Worm (Caenorhabditis elegans) whole organism, young adult: ENCODE data around the gene F26D10.13.
A peak's percentile ranks its signal among the peaks of the same experiment; 100 is the strongest.

Experiments
- B0261.1 ChIP-seq: sonication (generic microtip); optimal IDR thresholded peaks from 2 replicates; lab custom pipeline; 2016; ENCODE audit warnings: mild to moderate bottlenecking, missing genetic modification characterization, moderate library complexity, missing compliant biosample characterization
- C06A6.2 ChIP-seq: fragments of 200-800 bp; sonication (Bioruptor generic); conservative IDR thresholded peaks from 2 replicates; pipeline ENCODE4 v1.3.6; 2022; ENCODE audit warnings: missing genetic modification characterization, missing compliant biosample characterization
- C17E4.6 ChIP-seq: fragments of 200-800 bp; sonication (Bioruptor generic); IDR thresholded peaks from 2 replicates; pipeline ENCODE4 v1.3.6; 2022; ENCODE audit warnings: missing genetic modification reagents, missing genetic modification characterization, missing compliant biosample characterization
- F57A8.1 ChIP-seq: fragments of 200-800 bp; sonication (Bioruptor generic); optimal IDR thresholded peaks from 2 replicates; lab custom pipeline; 2018; ENCODE audit warnings: mild to moderate bottlenecking, missing genetic modification characterization, moderate library complexity, missing compliant biosample characterization
- F57C9.4 ChIP-seq: sonication (generic microtip); optimal IDR thresholded peaks from 2 replicates; lab custom pipeline; 2017; ENCODE audit warnings: mild to moderate bottlenecking, missing genetic modification characterization, missing compliant biosample characterization
- T26A5.8 ChIP-seq: sonication (generic microtip); optimal IDR thresholded peaks from 2 replicates; lab custom pipeline; 2016; ENCODE audit warnings: missing genetic modification characterization, missing compliant biosample characterization
- ZK185.1 ChIP-seq: sonication (generic microtip); optimal IDR thresholded peaks from 2 replicates; lab custom pipeline; 2016; ENCODE audit warnings: mild to moderate bottlenecking, missing genetic modification characterization, missing compliant biosample characterization; ENCODE audit not compliant: poor library complexity, severe bottlenecking
- ama-1 ChIP-seq, 3 experiments: fragments of 150-350 bp in 1 of 3; sonication (generic microtip) in 2 of 3; optimal IDR thresholded peaks; 2 replicates each; lab custom pipeline; 2014 to 2018; ENCODE audit warnings: missing biosample characterization in 2 of 3, missing genetic modification characterization in 2 of 3, missing genetic modification reagents in 2 of 3
- atf-7 ChIP-seq: sonication (generic microtip); optimal IDR thresholded peaks from 2 replicates; lab custom pipeline; 2017; ENCODE audit warnings: mild to moderate bottlenecking, missing genetic modification characterization, missing compliant biosample characterization
- attf-5 ChIP-seq: fragments of 200-800 bp; sonication (Bioruptor generic); optimal IDR thresholded peaks from 2 replicates; lab custom pipeline; 2018; ENCODE audit warnings: mild to moderate bottlenecking, missing genetic modification characterization, missing compliant biosample characterization
- attf-6 ChIP-seq: fragments of 200-800 bp; sonication (Bioruptor generic); IDR thresholded peaks from 2 replicates; pipeline ENCODE4 v1.3.6; 2022; ENCODE audit warnings: missing genetic modification reagents, missing genetic modification characterization, missing compliant biosample characterization
- cebp-1 ChIP-seq, 2 experiments: fragments of 200-800 bp in 1 of 2; sonication (Bioruptor generic) in 1 of 2; sonication (generic microtip) in 1 of 2; IDR thresholded peaks in 1 of 2; optimal IDR thresholded peaks in 1 of 2; 2 replicates each; pipeline versions ENCODE4 v1.3.6 to Lab custom; 2017 to 2022; ENCODE audit warnings: missing compliant biosample characterization in 2 of 2, missing genetic modification characterization in 2 of 2, mild to moderate bottlenecking in 1 of 2, missing genetic modification reagents in 1 of 2, moderate library complexity in 1 of 2
- cebp-2 ChIP-seq: fragments of 200-800 bp; sonication (Bioruptor generic); IDR thresholded peaks from 2 replicates; pipeline ENCODE4 v1.3.6; 2022; ENCODE audit warnings: missing genetic modification characterization, missing compliant biosample characterization
- ceh-100 ChIP-seq: fragments of 200-800 bp; sonication (Bioruptor generic); IDR thresholded peaks from 2 replicates; pipeline ENCODE4 v1.3.6; 2022; ENCODE audit warnings: missing genetic modification reagents, missing genetic modification characterization, missing compliant biosample characterization
- ceh-27 ChIP-seq: fragments of 200-800 bp; sonication (Bioruptor generic); optimal IDR thresholded peaks from 2 replicates; lab custom pipeline; 2018; ENCODE audit warnings: mild to moderate bottlenecking, missing genetic modification characterization, moderate library complexity, missing compliant biosample characterization
- die-1 ChIP-seq: sonication (generic microtip); optimal IDR thresholded peaks from 2 replicates; lab custom pipeline; 2016; ENCODE audit warnings: missing genotype, mild to moderate bottlenecking, missing genetic modification characterization, missing compliant biosample characterization
- dox-1 ChIP-seq: fragments of 200-800 bp; sonication (Bioruptor generic); IDR thresholded peaks from 2 replicates; pipeline ENCODE4 v1.3.6; 2022; ENCODE audit warnings: missing genetic modification reagents, missing genetic modification characterization, missing compliant biosample characterization
- fkh-3 ChIP-seq: sonication (generic microtip); optimal IDR thresholded peaks from 2 replicates; lab custom pipeline; 2016; ENCODE audit warnings: mild to moderate bottlenecking, missing genetic modification characterization, missing compliant biosample characterization
- hmg-1.2 ChIP-seq: fragments of 200-800 bp; sonication (Bioruptor generic); IDR thresholded peaks from 2 replicates; pipeline ENCODE4 v1.3.6; 2022; ENCODE audit warnings: missing genetic modification reagents, missing genetic modification characterization, missing compliant biosample characterization
- hmg-20 ChIP-seq: fragments of 200-800 bp; sonication (Bioruptor generic); IDR thresholded peaks from 2 replicates; pipeline ENCODE4 v1.3.6; 2022; ENCODE audit warnings: missing genetic modification reagents, missing genetic modification characterization, missing compliant biosample characterization
- hrde-1 ChIP-seq: sonication (generic microtip); optimal IDR thresholded peaks from 2 replicates; lab custom pipeline; 2016; ENCODE audit warnings: missing genetic modification characterization, mild to moderate bottlenecking, missing compliant biosample characterization, moderate library complexity, missing genotype, missing genetic modification reagents, borderline replicate concordance
- let-607 ChIP-seq, 2 experiments: fragments of 200-800 bp in 1 of 2; sonication (Bioruptor generic) in 1 of 2; sonication (generic microtip) in 1 of 2; optimal IDR thresholded peaks; 2 replicates each; lab custom pipeline; 2016 to 2018; ENCODE audit warnings: mild to moderate bottlenecking in 2 of 2, missing compliant biosample characterization in 2 of 2, missing genetic modification characterization in 2 of 2, moderate library complexity in 2 of 2, missing genotype in 1 of 2
- lin-35 ChIP-seq, 3 experiments: fragments of 150-350 bp in 2 of 3; sonication (generic microtip) in 1 of 3; optimal IDR thresholded peaks; 2 replicates each; lab custom pipeline; 2014 to 2018; ENCODE audit warnings: missing biosample characterization in 3 of 3, missing genetic modification characterization in 3 of 3, missing genetic modification reagents in 3 of 3
- lsl-1 ChIP-seq: fragments of 200-800 bp; sonication (Bioruptor generic); optimal IDR thresholded peaks from 2 replicates; lab custom pipeline; 2018; ENCODE audit warnings: mild to moderate bottlenecking, missing genetic modification characterization, moderate library complexity, missing compliant biosample characterization
- madf-3 ChIP-seq: fragments of 200-800 bp; sonication (Bioruptor generic); IDR thresholded peaks from 2 replicates; pipeline ENCODE4 v1.3.6; 2022; ENCODE audit warnings: missing genetic modification reagents, missing genetic modification characterization, missing compliant biosample characterization
- madf-6 ChIP-seq: fragments of 200-800 bp; sonication (Bioruptor generic); IDR thresholded peaks from 2 replicates; pipeline ENCODE4 v1.3.6; 2022; ENCODE audit warnings: missing genetic modification reagents, missing genetic modification characterization, missing compliant biosample characterization
- mcd-1 ChIP-seq: fragments of 200-800 bp; sonication (Bioruptor generic); IDR thresholded peaks from 2 replicates; pipeline ENCODE4 v1.3.6; 2022; ENCODE audit warnings: missing genetic modification reagents, missing genetic modification characterization, missing compliant biosample characterization
- mel-28 ChIP-seq: sonication (generic microtip); optimal IDR thresholded peaks from 2 replicates; lab custom pipeline; 2016; ENCODE audit warnings: borderline replicate concordance, mild to moderate bottlenecking, missing genetic modification characterization, missing compliant biosample characterization
- mes-4 ChIP-seq: sonication (generic microtip); optimal IDR thresholded peaks from 2 replicates; lab custom pipeline; 2016; ENCODE audit warnings: missing genotype, missing genetic modification characterization, missing compliant biosample characterization
- nfyb-1 ChIP-seq: fragments of 200-800 bp; sonication (Bioruptor generic); IDR thresholded peaks from 2 replicates; pipeline ENCODE4 v1.3.6; 2022; ENCODE audit warnings: missing genetic modification reagents, missing genetic modification characterization, missing compliant biosample characterization
- nhr-27 ChIP-seq: fragments of 200-800 bp; sonication (Bioruptor generic); optimal IDR thresholded peaks from 2 replicates; lab custom pipeline; 2018; ENCODE audit warnings: mild to moderate bottlenecking, missing genetic modification characterization, moderate library complexity, missing compliant biosample characterization
- nhr-80 ChIP-seq: sonication (generic microtip); optimal IDR thresholded peaks from 2 replicates; lab custom pipeline; 2016; ENCODE audit warnings: missing genetic modification characterization, missing compliant biosample characterization
- nhr-90 ChIP-seq: sonication (generic microtip); optimal IDR thresholded peaks from 2 replicates; lab custom pipeline; 2016; ENCODE audit warnings: missing genotype, mild to moderate bottlenecking, missing genetic modification characterization, missing compliant biosample characterization
- rcor-1 ChIP-seq: fragments of 200-800 bp; sonication (Bioruptor generic); IDR thresholded peaks from 2 replicates; pipeline ENCODE4 v1.3.6; 2022; ENCODE audit warnings: missing genetic modification reagents, missing genetic modification characterization, missing compliant biosample characterization
- rec-8 ChIP-seq, 2 experiments: sonication (generic microtip); optimal IDR thresholded peaks; 2 replicates each; lab custom pipeline; 2016; ENCODE audit warnings: mild to moderate bottlenecking in 2 of 2, missing genetic modification characterization in 2 of 2, missing genetic modification reagents in 2 of 2, missing genotype in 2 of 2, missing biosample characterization in 1 of 2, missing compliant biosample characterization in 1 of 2, moderate library complexity in 1 of 2
- rpc-1 ChIP-seq, 2 experiments: fragments of 150-350 bp in 1 of 2; sonication (generic microtip) in 1 of 2; optimal IDR thresholded peaks; 2 replicates each; lab custom pipeline; 2014 to 2018; ENCODE audit warnings: missing biosample characterization in 1 of 2, missing genetic modification characterization in 1 of 2, missing genetic modification reagents in 1 of 2, missing genotype in 1 of 2
- sdz-38 ChIP-seq: sonication (generic microtip); optimal IDR thresholded peaks from 2 replicates; lab custom pipeline; 2016; ENCODE audit warnings: missing genotype, missing genetic modification characterization, missing compliant biosample characterization
- snpc-1.3 ChIP-seq: sonication (generic microtip); optimal IDR thresholded peaks from 2 replicates; lab custom pipeline; 2017; ENCODE audit warnings: missing genetic modification characterization, mild to moderate bottlenecking, missing compliant biosample characterization, antibody characterized with exemption, moderate library complexity, missing genotype, missing genetic modification reagents; ENCODE audit not compliant: insufficient read depth
- snpc-4 ChIP-seq, 5 experiments: fragments of 150-350 bp in 1 of 5; sonication (generic microtip) in 4 of 5; optimal IDR thresholded peaks; 2 replicates each; lab custom pipeline; 2014 to 2018; ENCODE audit warnings: missing genetic modification characterization in 5 of 5, missing biosample characterization in 3 of 5, antibody characterized with exemption in 2 of 5, mild to moderate bottlenecking in 2 of 5, missing compliant biosample characterization in 2 of 5, missing genotype in 2 of 5, moderate library complexity in 2 of 5, missing genetic modification reagents in 1 of 5
- tlf-1 ChIP-seq: fragments of 200-800 bp; sonication (Bioruptor generic); optimal IDR thresholded peaks from 2 replicates; lab custom pipeline; 2018; ENCODE audit warnings: mild to moderate bottlenecking, missing genetic modification characterization, missing compliant biosample characterization
- zim-3 ChIP-seq: sonication (generic microtip); optimal IDR thresholded peaks from 2 replicates; lab custom pipeline; 2017; ENCODE audit warnings: mild to moderate bottlenecking, missing genetic modification characterization, moderate library complexity, missing compliant biosample characterization

F26D10.13 gene

DNA sequence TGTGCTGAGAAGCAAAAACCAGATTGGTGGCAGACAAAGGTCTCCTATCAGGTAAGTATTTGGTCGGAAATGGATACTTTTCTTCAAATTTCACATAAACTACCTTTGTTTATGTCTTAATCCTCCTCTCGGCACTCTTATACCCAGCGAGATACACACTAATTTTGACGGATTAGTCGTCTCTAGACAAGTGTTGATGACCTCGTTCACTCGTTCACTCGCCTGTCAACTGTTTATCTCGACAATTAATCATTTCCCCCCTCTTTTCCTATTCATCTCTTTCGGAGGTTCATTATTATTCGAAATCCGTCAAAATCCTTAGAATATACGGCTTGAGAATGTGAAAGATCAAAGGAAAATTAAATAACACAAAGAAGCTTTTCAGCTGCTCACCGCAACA is 5.1 kb upstream of the F26D10.13 start:
- no peak for TF ChIP-seq madf-6
- no peak for TF ChIP-seq B0261.1
- no peak for TF ChIP-seq C06A6.2 (GFP tag; lab: Robert Waterston, UW)
- TF ChIP-seq F57A8.1 = no peak
- TF ChIP-seq F57C9.4 = no peak
- TF ChIP-seq fkh-3 (tag; lab: Kevin White, UChicago) = no peak
- no peak for TF ChIP-seq let-607 (tag; optimal IDR thresholded peaks at IDR 0.05; lab: Kevin White, UChicago)

- no peak for TF ChIP-seq hmg-20 (GFP tag; lab: Robert Waterston, UW)
- TF ChIP-seq zim-3 = no peak
- TF ChIP-seq tlf-1 (GFP tag; lab: Kevin White, UChicago) = no peak
- TF ChIP-seq atf-7 = no peak
- TF ChIP-seq ceh-27 (GFP tag; lab: Kevin White, UChicago) = no peak
- TF ChIP-seq mes-4 (tag; lab: Kevin White, UChicago) = no peak
- TF ChIP-seq attf-5 = no peak
- TF ChIP-seq nfyb-1 (GFP tag; lab: Robert Waterston, UW) = no peak
- TF ChIP-seq attf-6 = no peak
- TF ChIP-seq nhr-27 (tag; lab: Kevin White, UChicago) = no peak
- TF ChIP-seq, all 124 proteins: peak for 0
These were observed 4.4 kb upstream of the F26D10.13 start, which contains the start of gene atgp-1 for ce11 chrIV:17269042-17269441. Gene atgp-1 (plus strand): TSS chrIV:17269342.

- TF ChIP-seq T26A5.8 (tag; lab: Kevin White, UChicago) (no peak), mel-28 (tag; lab: Kevin White, UChicago) (no peak), ZK185.1 (tag; lab: Kevin White, UChicago) (peak; percentile 2), cebp-1 (GFP tag; IDR thresholded peaks at IDR 0.05; lab: Robert Waterston, UW) (peak; percentile 46; the same call in 1 of the 2 replicates), cebp-1 (tag; optimal IDR thresholded peaks at IDR 0.05; lab: Kevin White, UChicago) (peak; percentile 86), nhr-27 (tag; lab: Kevin White, UChicago) (no peak), snpc-4 (GFP tag; optimal IDR thresholded peaks at IDR 0.05; lab: Kevin White, UChicago) (no peak), snpc-4 (tag; optimal IDR thresholded peaks at IDR 0.05; lab: Kevin White, UChicago) (peak in 1 of 4 experiments; percentile 37), ama-1 (optimal IDR thresholded peaks at IDR 0.05; lab: Kevin White, UChicago) (peak; percentile 33), ama-1 (GFP tag; optimal IDR thresholded peaks at IDR 0.05; lab: Kevin White, UChicago) (no peak), nhr-80 (tag; lab: Kevin White, UChicago) (peak; percentile 30), lin-35 (GFP tag; optimal IDR thresholded peaks at IDR 0.05; lab: Kevin White, UChicago) (peak in 1 of 3 experiments; percentile 9), nfyb-1 (GFP tag; lab: Robert Waterston, UW) (peak; percentile 51; the same call in 1 of the 2 replicates), hmg-1.2 (GFP tag; lab: Robert Waterston, UW) (peak; percentile 68; the same call in 1 of the 2 replicates), mcd-1 (GFP tag; lab: Robert Waterston, UW) (peak; percentile 33; the same call in 1 of the 2 replicates), snpc-1.3 (tag; lab: Kevin White, UChicago) (no peak), rcor-1 (GFP tag; lab: Robert Waterston, UW) (peak; percentile 30; the same call in 1 of the 2 replicates), ceh-100 (GFP tag; lab: Robert Waterston, UW) (no peak)
These were observed 4.0 kb upstream of the F26D10.13 start for ce11 chrIV:17268628-17269027.

ce11 chrIV:17268069-17268468 is 3.5 kb upstream of the F26D10.13 start:
- TF ChIP-seq die-1 (tag; lab: Kevin White, UChicago) (no peak), dox-1 (GFP tag; lab: Robert Waterston, UW) (no peak), rec-8 (tag; optimal IDR thresholded peaks at IDR 0.05; lab: Kevin White, UChicago) (no peak), C17E4.6 (GFP tag; lab: Robert Waterston, UW) (no peak), hrde-1 (no peak), rpc-1 (optimal IDR thresholded peaks at IDR 0.05; lab: Kevin White, UChicago) (no peak), rpc-1 (tag; optimal IDR thresholded peaks at IDR 0.05; lab: Kevin White, UChicago) (no peak), sdz-38 (no peak), mel-28 (tag; lab: Kevin White, UChicago) (no peak), lsl-1 (no peak), nhr-90 (no peak), madf-3 (GFP tag; lab: Robert Waterston, UW) (no peak), ZK185.1 (tag; lab: Kevin White, UChicago) (no peak), rcor-1 (GFP tag; lab: Robert Waterston, UW) (no peak), hmg-1.2 (GFP tag; lab: Robert Waterston, UW) (no peak), cebp-2 (GFP tag; lab: Robert Waterston, UW) (no peak)
